Fruit fly (Drosophila melanogaster) whole organism, prepupa: ENCODE data around the gene HP5.

Experiments used
- CG32006 ChIP-seq: fragments of 200-800 bp; sonication (Bioruptor generic); optimal IDR thresholded peaks from 3 replicates; lab custom pipeline; 2017; ENCODE audit warnings: missing biosample characterization, mild to moderate bottlenecking, missing genetic modification characterization
- CG6163 ChIP-seq: fragments of 200-800 bp; sonication (Bioruptor generic); IDR thresholded peaks from 3 replicates; pipeline ENCODE4 v1.3.6; 2022; ENCODE audit warnings: missing biosample characterization, missing genetic modification characterization
- CG6276 ChIP-seq: fragments of 200-800 bp; sonication (Bioruptor generic); optimal IDR thresholded peaks from 2 replicates; lab custom pipeline; 2017; ENCODE audit warnings: missing biosample characterization, mild to moderate bottlenecking, missing genetic modification characterization
- CG8632 ChIP-seq: fragments of 200-800 bp; sonication (Bioruptor generic); optimal IDR thresholded peaks from 3 replicates; lab custom pipeline; 2016; ENCODE audit warnings: missing biosample characterization, missing genetic modification characterization
- CG9139 ChIP-seq: fragments of 200-800 bp; sonication (Bioruptor generic); optimal IDR thresholded peaks from 3 replicates; lab custom pipeline; 2017; ENCODE audit warnings: missing biosample characterization, mild to moderate bottlenecking, missing genetic modification characterization
- OdsH ChIP-seq: fragments of 200-800 bp; sonication (Bioruptor generic); optimal IDR thresholded peaks from 3 replicates; lab custom pipeline; 2016; ENCODE audit warnings: missing biosample characterization, missing genetic modification characterization
- Sox102F ChIP-seq: fragments of 200-800 bp; sonication (Bioruptor generic); optimal IDR thresholded peaks from 2 replicates; lab custom pipeline; 2016; ENCODE audit warnings: missing biosample characterization, mild to moderate bottlenecking, missing genetic modification characterization
- dac ChIP-seq: fragments of 200-800 bp; sonication (Bioruptor generic); optimal IDR thresholded peaks from 2 replicates; lab custom pipeline; 2017; ENCODE audit warnings: missing biosample characterization, mild to moderate bottlenecking, missing genetic modification characterization
- fd59A ChIP-seq: fragments of 200-800 bp; sonication (Bioruptor generic); optimal IDR thresholded peaks from 2 replicates; lab custom pipeline; 2017; ENCODE audit warnings: missing biosample characterization, mild to moderate bottlenecking, missing genetic modification characterization, missing genetic modification reagents
- ss ChIP-seq, 2 experiments: fragments of 200-800 bp; sonication (Bioruptor generic); optimal IDR thresholded peaks; 2 replicates in 1 of 2; 3 replicates in 1 of 2; lab custom pipeline; 2017 to 2018; ENCODE audit warnings: mild to moderate bottlenecking in 2 of 2, missing biosample characterization in 2 of 2, missing genetic modification characterization in 2 of 2, moderate library complexity in 1 of 2

DNA sequence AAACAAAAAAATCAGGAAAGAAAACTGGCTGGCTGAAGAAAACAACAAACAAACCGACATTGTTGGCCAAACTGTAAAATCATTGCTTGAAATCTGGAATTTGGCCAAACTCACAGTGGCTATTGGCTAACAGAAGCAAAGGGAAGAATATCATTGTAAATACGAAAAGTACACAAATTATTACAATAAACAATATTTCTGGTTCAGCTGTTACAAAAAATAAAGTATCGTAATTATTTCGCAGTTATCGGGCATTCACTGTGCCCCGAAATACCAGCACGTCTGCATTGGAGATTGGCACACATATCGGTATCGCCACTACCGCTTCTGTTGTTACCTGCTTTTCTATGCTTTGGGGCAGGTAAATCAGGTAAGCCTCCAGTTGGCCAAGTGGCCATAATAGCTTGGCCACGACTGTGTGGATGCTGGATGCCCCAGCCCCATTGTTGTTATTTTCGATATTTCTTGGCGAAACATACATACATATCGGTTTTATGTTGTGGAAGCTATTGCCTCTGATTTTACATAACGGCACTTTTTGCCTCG lies 3.5 kb upstream of the HP5 start:
- TF ChIP-seq CG6276 (peak; percentile 65), ss (GFP tag; optimal IDR thresholded peaks at IDR 0.05; lab: Kevin White, UChicago) (no peak), CG9139 (GFP tag; lab: Kevin White, UChicago) (no peak), CG8632 (GFP tag; lab: Kevin White, UChicago) (no peak), Sox102F (no peak), OdsH (GFP tag; lab: Kevin White, UChicago) (peak; percentile 66), CG32006 (GFP tag; lab: Kevin White, UChicago) (peak; percentile 59), CG6163 (GFP tag; lab: Robert Waterston, UW) (peak; percentile 59; the same call in 2 of the 3 replicates), dac (peak; percentile 52), fd59A (GFP tag; lab: Kevin White, UChicago) (no peak)
